Worm (Caenorhabditis elegans) whole organism, mixed stage, embryonic: ENCODE results near the gene R02F2.10.
"Not testable (repeated sequence)": the region's sequence is repeated elsewhere in the genome, so short reads cannot be mapped to it uniquely, and the experiment has no call there.

Source experiments
- pha-4 ChIP-seq: fragments of 150-350 bp; optimal IDR thresholded peaks from 2 replicates; lab custom pipeline; 2018; ENCODE audit warnings: missing biosample characterization, missing genetic modification reagents, missing genetic modification characterization
- sem-2 ChIP-seq: fragments of 200-800 bp; sonication (Bioruptor generic); optimal IDR thresholded peaks from 2 replicates; lab custom pipeline; 2018; ENCODE audit warnings: mild to moderate bottlenecking, missing genetic modification characterization, missing compliant biosample characterization
- unc-62 ChIP-seq: fragments of 150-350 bp; optimal IDR thresholded peaks from 2 replicates; lab custom pipeline; 2014; ENCODE audit warnings: missing biosample characterization, missing genetic modification reagents, missing genetic modification characterization

DNA sequence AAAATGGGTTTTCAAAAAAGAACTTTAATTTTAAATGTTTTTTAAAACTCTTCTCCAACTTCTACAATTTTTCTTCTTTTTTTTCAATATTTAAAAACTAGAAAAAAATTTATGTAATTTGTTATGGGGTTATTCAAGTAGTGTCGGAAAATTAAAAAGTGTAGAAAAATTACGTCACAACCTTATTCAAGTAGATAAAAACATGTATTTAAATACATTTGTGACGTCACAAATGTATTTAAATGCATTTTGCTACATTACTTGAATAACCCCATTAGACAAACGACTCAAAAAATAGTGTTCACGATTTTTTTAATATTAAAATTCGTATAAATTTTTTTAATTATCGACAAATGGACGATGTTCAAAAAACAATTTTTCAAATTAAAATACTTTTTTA, 2.8 kb downstream of the R02F2.10 start:
- TF ChIP-seq sem-2 (GFP tag; lab: Kevin White, UChicago); unc-62 (GFP tag; lab: Kevin White, UChicago); pha-4 (tag; lab: Kevin White, UChicago): not testable (repeated sequence)
